Worm (Caenorhabditis elegans) whole organism, midembryonic: ENCODE measurements around the gene F52H2.15.

Source experiments
- flt-1 ChIP-seq: fragments of 200-800 bp; sonication (Bioruptor generic); IDR thresholded peaks from 2 replicates; pipeline ENCODE4 v1.3.6; 2022; ENCODE audit warnings: missing genetic modification characterization, missing compliant biosample characterization
- ref-1 ChIP-seq: fragments of 200-800 bp; sonication (Bioruptor generic); conservative IDR thresholded peaks from 2 replicates; pipeline ENCODE4 v1.3.6; 2022; ENCODE audit warnings: missing genetic modification reagents, missing genetic modification characterization, missing compliant biosample characterization
- ztf-29 ChIP-seq: fragments of 200-800 bp; sonication (Bioruptor generic); IDR thresholded peaks from 2 replicates; pipeline ENCODE4 v1.3.6; 2022; ENCODE audit warnings: missing genetic modification reagents, missing genetic modification characterization, missing compliant biosample characterization

- TF ChIP-seq ztf-29 (GFP tag; lab: Robert Waterston, UW) (no peak), flt-1 (GFP tag; lab: Robert Waterston, UW) (no peak), ref-1 (GFP tag; lab: Robert Waterston, UW) (no peak)
Observed at ce11 chrX:2567761-2568160, 2.6 kb downstream of the F52H2.15 start.
